Fruit fly (Drosophila melanogaster) whole organism, embryonic: ENCODE results near the gene Apoltp.

ENCODE experiments used
- Antp ChIP-seq: fragments of 200-800 bp; sonication (Bioruptor generic); optimal IDR thresholded peaks from 3 replicates; lab custom pipeline; 2016; ENCODE audit warnings: missing biosample characterization, missing genetic modification characterization
- CG1024 ChIP-seq: fragments of 200-800 bp; sonication (Bioruptor generic); IDR thresholded peaks from 2 replicates; pipeline ENCODE4 v1.3.6; 2022; ENCODE audit warnings: missing biosample characterization, missing genetic modification characterization
- CG10267 ChIP-seq: fragments of 200-800 bp; sonication (Bioruptor generic); optimal IDR thresholded peaks from 2 replicates; lab custom pipeline; 2018; ENCODE audit warnings: missing biosample characterization, mild to moderate bottlenecking, missing genetic modification characterization, moderate library complexity
- CG10959 ChIP-seq: fragments of 200-800 bp; sonication (Bioruptor generic); IDR thresholded peaks from 2 replicates; pipeline ENCODE4 v1.3.6; 2022; ENCODE audit warnings: missing biosample characterization, missing genetic modification characterization
- CG11085 ChIP-seq: fragments of 200-800 bp; sonication (Bioruptor generic); IDR thresholded peaks from 2 replicates; pipeline ENCODE4 v1.3.6; 2022; ENCODE audit warnings: missing biosample characterization, missing genetic modification characterization
- CG11398 ChIP-seq: fragments of 200-800 bp; sonication (Bioruptor generic); optimal IDR thresholded peaks from 2 replicates; lab custom pipeline; 2016; ENCODE audit warnings: missing biosample characterization, missing genetic modification characterization
- CG14667 ChIP-seq: fragments of 200-800 bp; sonication (Bioruptor generic); IDR thresholded peaks from 2 replicates; pipeline ENCODE4 v1.3.6; 2022; ENCODE audit warnings: missing biosample characterization, missing genetic modification characterization
- CG16863 ChIP-seq: fragments of 200-800 bp; sonication (Bioruptor generic); optimal IDR thresholded peaks from 3 replicates; lab custom pipeline; 2016; ENCODE audit warnings: missing biosample characterization, missing genetic modification characterization
- CG1832 ChIP-seq: fragments of 200-800 bp; sonication (Bioruptor generic); optimal IDR thresholded peaks from 2 replicates; lab custom pipeline; 2017; ENCODE audit warnings: missing biosample characterization, mild to moderate bottlenecking, missing genetic modification characterization, inconsistent platforms
- CG2116 ChIP-seq: fragments of 200-800 bp; sonication (Bioruptor generic); optimal IDR thresholded peaks from 3 replicates; lab custom pipeline; 2018; ENCODE audit warnings: missing biosample characterization, mild to moderate bottlenecking, missing genetic modification characterization
- CG2199 ChIP-seq: fragments of 200-800 bp; sonication (Bioruptor generic); IDR thresholded peaks from 3 replicates; pipeline ENCODE4 v1.3.6; 2022; ENCODE audit warnings: missing biosample characterization, missing genetic modification characterization
- CG31224 ChIP-seq: fragments of 200-800 bp; sonication (Bioruptor generic); IDR thresholded peaks from 2 replicates; pipeline ENCODE4 v1.3.6; 2022; ENCODE audit warnings: missing biosample characterization, missing genetic modification characterization
- CG7372 ChIP-seq: fragments of 200-800 bp; sonication (Bioruptor generic); IDR thresholded peaks from 2 replicates; pipeline ENCODE4 v1.3.6; 2022; ENCODE audit warnings: missing biosample characterization, missing genetic modification characterization
- CG7556 ChIP-seq: fragments of 200-800 bp; sonication (Bioruptor generic); optimal IDR thresholded peaks from 2 replicates; lab custom pipeline; 2017; ENCODE audit warnings: missing biosample characterization, mild to moderate bottlenecking, missing genetic modification characterization
- CHES-1-like ChIP-seq: fragments of 200-800 bp; sonication (Bioruptor generic); optimal IDR thresholded peaks from 2 replicates; lab custom pipeline; 2016; ENCODE audit warnings: missing biosample characterization, missing genetic modification characterization
- D19B ChIP-seq: fragments of 200-800 bp; sonication (Bioruptor generic); optimal IDR thresholded peaks from 2 replicates; lab custom pipeline; 2017; ENCODE audit warnings: missing biosample characterization, mild to moderate bottlenecking, missing genetic modification characterization
- Dref ChIP-seq: fragments of 200-800 bp; sonication (Bioruptor generic); IDR thresholded peaks from 2 replicates; pipeline ENCODE4 v1.3.6; 2022; ENCODE audit warnings: missing biosample characterization, missing genetic modification characterization
- Fer3 ChIP-seq: fragments of 200-800 bp; sonication (Bioruptor generic); optimal IDR thresholded peaks from 2 replicates; lab custom pipeline; 2018; ENCODE audit warnings: missing biosample characterization, mild to moderate bottlenecking, missing genetic modification characterization, moderate library complexity
- Gsc ChIP-seq: fragments of 200-800 bp; sonication (Bioruptor generic); IDR thresholded peaks from 2 replicates; pipeline ENCODE4 v1.3.6; 2022; ENCODE audit warnings: missing biosample characterization, missing genetic modification characterization
- HLHmδ ChIP-seq: fragments of 200-800 bp; sonication (Bioruptor generic); optimal IDR thresholded peaks from 2 replicates; lab custom pipeline; 2018; ENCODE audit warnings: missing biosample characterization, mild to moderate bottlenecking, missing genetic modification characterization, moderate library complexity
- Hey ChIP-seq: fragments of 200-800 bp; sonication (Bioruptor generic); optimal IDR thresholded peaks from 3 replicates; lab custom pipeline; 2018; ENCODE audit warnings: missing biosample characterization, mild to moderate bottlenecking, missing genetic modification characterization
- Hmr ChIP-seq: fragments of 200-800 bp; sonication (Bioruptor generic); optimal IDR thresholded peaks from 3 replicates; lab custom pipeline; 2017; ENCODE audit warnings: mild to moderate bottlenecking, missing biosample characterization, missing genetic modification reagents, missing genetic modification characterization
- Hmx ChIP-seq: fragments of 200-800 bp; sonication (Bioruptor generic); optimal IDR thresholded peaks from 2 replicates; lab custom pipeline; 2016; ENCODE audit warnings: missing biosample characterization, missing genetic modification characterization
- Hr39 ChIP-seq: fragments of >200 bp; optimal IDR thresholded peaks from 2 replicates; lab custom pipeline; 2017
- Hr51 ChIP-seq, 2 experiments: fragments of 200-800 bp; sonication (Bioruptor generic); optimal IDR thresholded peaks; 2 replicates in 1 of 2; 3 replicates in 1 of 2; lab custom pipeline; 2016 to 2018; ENCODE audit warnings: missing biosample characterization in 2 of 2, missing genetic modification characterization in 2 of 2, mild to moderate bottlenecking in 1 of 2, moderate library complexity in 1 of 2
- MTF-1 ChIP-seq: fragments of 200-800 bp; sonication (Bioruptor generic); optimal IDR thresholded peaks from 2 replicates; lab custom pipeline; 2018; ENCODE audit warnings: missing biosample characterization, mild to moderate bottlenecking, missing genetic modification characterization, borderline replicate concordance
- Neu2 ChIP-seq: fragments of 200-800 bp; sonication (Bioruptor generic); optimal IDR thresholded peaks from 3 replicates; lab custom pipeline; 2016; ENCODE audit warnings: missing biosample characterization, missing genetic modification characterization, borderline replicate concordance
- Opbp ChIP-seq: fragments of 200-800 bp; sonication (Bioruptor generic); IDR thresholded peaks from 3 replicates; pipeline ENCODE4 v1.3.6; 2022; ENCODE audit warnings: missing biosample characterization, missing genetic modification characterization; ENCODE audit not compliant: partially characterized antibody
- Sox102F ChIP-seq: fragments of 200-800 bp; sonication (Bioruptor generic); optimal IDR thresholded peaks from 2 replicates; lab custom pipeline; 2018; ENCODE audit warnings: missing biosample characterization, mild to moderate bottlenecking, missing genetic modification characterization, moderate library complexity
- Xrp1 ChIP-seq: fragments of 200-800 bp; sonication (Bioruptor generic); IDR thresholded peaks from 2 replicates; pipeline ENCODE4 v1.3.6; 2022; ENCODE audit warnings: missing biosample characterization, missing genetic modification characterization
- ac ChIP-seq: fragments of 200-800 bp; sonication (Bioruptor generic); optimal IDR thresholded peaks from 3 replicates; lab custom pipeline; 2017; ENCODE audit warnings: missing biosample characterization, mild to moderate bottlenecking, missing genetic modification characterization
- ap ChIP-seq: fragments of 200-800 bp; sonication (Bioruptor generic); IDR thresholded peaks from 2 replicates; pipeline ENCODE4 v1.3.6; 2022; ENCODE audit warnings: missing biosample characterization, missing genetic modification characterization
- az2 ChIP-seq: fragments of 200-800 bp; sonication (Bioruptor generic); optimal IDR thresholded peaks from 3 replicates; lab custom pipeline; 2016; ENCODE audit warnings: missing biosample characterization, missing genetic modification characterization
- cato ChIP-seq: fragments of 200-800 bp; sonication (Bioruptor generic); optimal IDR thresholded peaks from 2 replicates; lab custom pipeline; 2016; ENCODE audit warnings: missing biosample characterization, missing genetic modification characterization, borderline replicate concordance
- da ChIP-seq: fragments of 200-800 bp; sonication (Bioruptor generic); optimal IDR thresholded peaks from 2 replicates; lab custom pipeline; 2016; ENCODE audit warnings: missing biosample characterization, missing genetic modification characterization
- ewg ChIP-seq: fragments of 200-800 bp; sonication (Bioruptor generic); optimal IDR thresholded peaks from 3 replicates; lab custom pipeline; 2017; ENCODE audit warnings: mild to moderate bottlenecking, missing biosample characterization, missing genetic modification reagents, missing genetic modification characterization
- fd3F ChIP-seq: fragments of 200-800 bp; sonication (Bioruptor generic); optimal IDR thresholded peaks from 2 replicates; lab custom pipeline; 2018; ENCODE audit warnings: missing biosample characterization, mild to moderate bottlenecking, missing genetic modification characterization, moderate library complexity
- fd64A ChIP-seq: fragments of 200-800 bp; sonication (Bioruptor generic); optimal IDR thresholded peaks from 3 replicates; lab custom pipeline; 2018; ENCODE audit warnings: missing biosample characterization, mild to moderate bottlenecking, missing genetic modification characterization
- gcm ChIP-seq: fragments of 200-800 bp; sonication (Bioruptor generic); optimal IDR thresholded peaks from 2 replicates; lab custom pipeline; 2019; ENCODE audit warnings: missing biosample characterization, mild to moderate bottlenecking, missing genetic modification characterization, moderate library complexity
- gcm2 ChIP-seq: fragments of 200-800 bp; sonication (Bioruptor generic); optimal IDR thresholded peaks from 2 replicates; lab custom pipeline; 2016; ENCODE audit warnings: missing biosample characterization, missing genetic modification characterization
- grau ChIP-seq: fragments of 200-800 bp; optimal IDR thresholded peaks from 3 replicates; lab custom pipeline; 2019; ENCODE audit warnings: missing biosample characterization, mild to moderate bottlenecking, missing genetic modification characterization, moderate library complexity
- gsb ChIP-seq: fragments of 200-800 bp; sonication (Bioruptor generic); IDR thresholded peaks from 2 replicates; pipeline ENCODE4 v1.3.6; 2022; ENCODE audit warnings: missing biosample characterization, missing genetic modification characterization
- jing ChIP-seq: fragments of 200-800 bp; sonication (Bioruptor generic); optimal IDR thresholded peaks from 2 replicates; lab custom pipeline; 2018; ENCODE audit warnings: missing biosample characterization, mild to moderate bottlenecking, missing genetic modification characterization
- kah ChIP-seq: fragments of 200-800 bp; sonication (Bioruptor generic); optimal IDR thresholded peaks from 2 replicates; lab custom pipeline; 2018; ENCODE audit warnings: missing biosample characterization, mild to moderate bottlenecking, missing genetic modification characterization
- kay ChIP-seq: fragments of 200-800 bp; sonication (Bioruptor generic); optimal IDR thresholded peaks from 2 replicates; lab custom pipeline; 2016; ENCODE audit warnings: missing biosample characterization, missing genetic modification characterization
- klu ChIP-seq: fragments of 200-800 bp; sonication (Bioruptor generic); IDR thresholded peaks from 2 replicates; pipeline ENCODE4 v1.3.6; 2022; ENCODE audit warnings: missing biosample characterization, missing genetic modification characterization
- pho ChIP-seq: fragments of 200-800 bp; sonication (Bioruptor generic); optimal IDR thresholded peaks from 2 replicates; lab custom pipeline; 2016; ENCODE audit warnings: missing biosample characterization, missing genetic modification characterization
- row ChIP-seq: fragments of 200-800 bp; sonication (Bioruptor generic); IDR thresholded peaks from 3 replicates; pipeline ENCODE4 v1.3.6; 2022; ENCODE audit warnings: missing biosample characterization, missing genetic modification characterization
- sqz ChIP-seq: fragments of 200-800 bp; sonication (Bioruptor generic); optimal IDR thresholded peaks from 3 replicates; lab custom pipeline; 2018; ENCODE audit warnings: missing biosample characterization, mild to moderate bottlenecking, missing genetic modification characterization
- unpg ChIP-seq: fragments of 200-800 bp; sonication (Bioruptor generic); optimal IDR thresholded peaks from 3 replicates; lab custom pipeline; 2018; ENCODE audit warnings: missing biosample characterization, mild to moderate bottlenecking, missing genetic modification characterization, moderate library complexity
- wdn ChIP-seq: fragments of 200-800 bp; sonication (Bioruptor generic); IDR thresholded peaks from 2 replicates; pipeline ENCODE4 v1.3.6; 2022; ENCODE audit warnings: missing biosample characterization, missing genetic modification characterization

Apoltp gene

dm6 chr2L:9633098-9633497, 881 bp upstream of the Apoltp start (continued):
- TF ChIP-seq ewg (GFP tag; lab: Kevin White, UChicago) (peak; percentile 18), kah (GFP tag; lab: Kevin White, UChicago) (no peak), az2 (no peak), Hmx (no peak), Hr51 (GFP tag; optimal IDR thresholded peaks at IDR 0.05; lab: Kevin White, UChicago) (peak in 1 of 2 experiments; percentile 70), Fer3 (peak; percentile 59), gcm2 (no peak), ac (GFP tag; lab: Kevin White, UChicago) (peak; percentile 80), HLHmδ (peak; percentile 88), pho (GFP tag; lab: Kevin White, UChicago) (no peak), CG11085 (GFP tag; lab: Robert Waterston, UW) (peak; percentile 33; the same call in 1 of the 2 replicates), Hmr (peak; percentile 41), Sox102F (GFP tag; lab: Kevin White, UChicago) (no peak), ap (peak; percentile 51; the same call in 1 of the 2 replicates), da (GFP tag; lab: Kevin White, UChicago) (no peak), fd3F (GFP tag; lab: Kevin White, UChicago) (no peak), CG10959 (GFP tag; lab: Robert Waterston, UW) (peak; percentile 82), Hey (tag; lab: Kevin White, UChicago) (peak; percentile 16), gsb (GFP tag; lab: Robert Waterston, UW) (no peak), Gsc (GFP tag; lab: Robert Waterston, UW) (no peak), klu (GFP tag; lab: Robert Waterston, UW) (no peak), sqz (peak; percentile 60), unpg (GFP tag; lab: Kevin White, UChicago) (peak; percentile 45), CG31224 (no peak), row (no peak), grau (tag; lab: Kevin White, UChicago) (no peak), CG16863 (peak; percentile 69), CG14667 (GFP tag; lab: Robert Waterston, UW) (peak; percentile 26; the same call in 1 of the 2 replicates), D19B (no peak), jing (peak; percentile 8), CG7372 (GFP tag; lab: Robert Waterston, UW) (no peak), Dref (GFP tag; lab: Robert Waterston, UW) (no peak), kay (GFP tag; lab: Kevin White, UChicago) (peak; percentile 66), cato (GFP tag; lab: Kevin White, UChicago) (no peak), Neu2 (GFP tag; lab: Kevin White, UChicago) (no peak), CG11398 (GFP tag; lab: Kevin White, UChicago) (peak; percentile 66), CG1832 (no peak), fd64A (GFP tag; lab: Kevin White, UChicago) (peak; percentile 82), wdn (GFP tag; lab: Robert Waterston, UW) (no peak), CG7556 (GFP tag; lab: Kevin White, UChicago) (no peak), CG1024 (peak; percentile 31; the same call in 1 of the 2 replicates), Opbp (GFP tag; lab: Robert Waterston, UW) (no peak), MTF-1 (GFP tag; lab: Kevin White, UChicago) (peak; percentile 85), gcm (GFP tag; lab: Kevin White, UChicago) (peak; percentile 78), CHES-1-like (GFP tag; lab: Kevin White, UChicago) (peak; percentile 18), Antp (GFP tag; lab: Kevin White, UChicago) (peak; percentile 41), Xrp1 (GFP tag; lab: Robert Waterston, UW) (peak; percentile 92), CG2199 (GFP tag; lab: Robert Waterston, UW) (peak; percentile 81; the same call in 2 of the 3 replicates), CG10267 (tag; lab: Kevin White, UChicago) (peak; percentile 8), CG2116 (GFP tag; lab: Kevin White, UChicago) (peak; percentile 26), Hr39 (lab: Kevin White, UChicago) (no peak)
